Worm (Caenorhabditis elegans) whole organism, midembryonic: ENCODE measurements around the gene sre-6.

Experiments used
- T22C8.4 ChIP-seq: fragments of 200-800 bp; sonication (Bioruptor generic); IDR thresholded peaks from 2 replicates; pipeline ENCODE4 v1.3.6; 2022; ENCODE audit warnings: missing genetic modification characterization, missing compliant biosample characterization
- cog-1 ChIP-seq: sonication (generic microtip); optimal IDR thresholded peaks from 2 replicates; lab custom pipeline; 2016; ENCODE audit warnings: missing genetic modification characterization, missing compliant biosample characterization
- flt-1 ChIP-seq: fragments of 200-800 bp; sonication (Bioruptor generic); IDR thresholded peaks from 2 replicates; pipeline ENCODE4 v1.3.6; 2022; ENCODE audit warnings: missing genetic modification characterization, missing compliant biosample characterization
- klf-2 ChIP-seq: fragments of 200-800 bp; sonication (Bioruptor generic); conservative IDR thresholded peaks from 2 replicates; pipeline ENCODE4 v1.3.6; 2022; ENCODE audit warnings: missing genetic modification reagents, missing genetic modification characterization, missing compliant biosample characterization
- med-1 ChIP-seq: sonication (generic microtip); optimal IDR thresholded peaks from 2 replicates; lab custom pipeline; 2017; ENCODE audit warnings: missing genetic modification characterization, mild to moderate bottlenecking, missing compliant biosample characterization, antibody characterized with exemption, missing genetic modification reagents; ENCODE audit not compliant: insufficient read depth
- ref-1 ChIP-seq: fragments of 200-800 bp; sonication (Bioruptor generic); conservative IDR thresholded peaks from 2 replicates; pipeline ENCODE4 v1.3.6; 2022; ENCODE audit warnings: missing genetic modification reagents, missing genetic modification characterization, missing compliant biosample characterization
- tab-1 ChIP-seq: fragments of 200-800 bp; sonication (Bioruptor generic); IDR thresholded peaks from 2 replicates; pipeline ENCODE4 v1.3.6; 2022; ENCODE audit warnings: missing genetic modification characterization, missing compliant biosample characterization
- ztf-23 ChIP-seq: fragments of 200-800 bp; sonication (Bioruptor generic); IDR thresholded peaks from 2 replicates; pipeline ENCODE4 v1.3.6; 2022; ENCODE audit warnings: missing genetic modification reagents, missing genetic modification characterization, missing compliant biosample characterization
- ztf-29 ChIP-seq: fragments of 200-800 bp; sonication (Bioruptor generic); IDR thresholded peaks from 2 replicates; pipeline ENCODE4 v1.3.6; 2022; ENCODE audit warnings: missing genetic modification reagents, missing genetic modification characterization, missing compliant biosample characterization

Gene sre-6

ce11 chrV:10722595-10722994 is 40.0 kb downstream of the sre-6 start:
- TF ChIP-seq med-1 (GFP tag; lab: Kevin White, UChicago) (no peak), ztf-29 (GFP tag; lab: Robert Waterston, UW) (no peak), ztf-23 (GFP tag; lab: Robert Waterston, UW) (no peak), ref-1 (no peak), flt-1 (GFP tag; lab: Robert Waterston, UW) (no peak), tab-1 (no peak), klf-2 (GFP tag; lab: Robert Waterston, UW) (no peak), cog-1 (tag; lab: Kevin White, UChicago) (no peak), T22C8.4 (GFP tag; lab: Robert Waterston, UW) (no peak)

ce11 chrV:10721912-10722426 is 40.6 kb downstream of the sre-6 start:
- no peak for TF ChIP-seq flt-1 (GFP tag; lab: Robert Waterston, UW)

DNA sequence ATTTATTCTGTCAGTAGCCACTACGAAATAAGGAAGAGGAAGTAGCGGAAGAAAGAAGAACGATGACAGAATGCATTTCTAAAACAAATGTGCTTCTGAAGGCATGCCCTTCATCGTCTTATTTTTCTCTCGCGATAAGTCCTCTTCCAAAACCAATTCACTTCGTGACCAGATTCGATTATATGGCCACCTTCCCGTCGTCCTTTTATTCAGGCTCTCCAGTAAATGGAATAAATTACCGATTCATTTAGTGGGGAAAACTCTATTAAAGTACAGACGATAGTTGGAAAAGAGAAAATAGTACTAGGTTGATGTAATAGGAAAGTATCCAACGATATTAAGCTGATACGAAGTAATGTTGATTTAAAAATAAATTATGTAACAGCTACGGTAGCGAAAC is 41.3 kb downstream of the sre-6 start:
- TF ChIP-seq med-1 (GFP tag; lab: Kevin White, UChicago) = no peak
- TF ChIP-seq flt-1 (GFP tag; lab: Robert Waterston, UW) = no peak
- no peak for TF ChIP-seq tab-1
- TF ChIP-seq T22C8.4 (GFP tag; lab: Robert Waterston, UW) = no peak
- TF ChIP-seq ztf-23 (GFP tag; lab: Robert Waterston, UW) = no peak
- no peak for TF ChIP-seq ref-1
- TF ChIP-seq klf-2 (GFP tag; lab: Robert Waterston, UW) = no peak
- TF ChIP-seq ztf-29 (GFP tag; lab: Robert Waterston, UW) = no peak
- TF ChIP-seq cog-1 (tag; lab: Kevin White, UChicago) = no peak

ce11 chrV:10720876-10721275 is 41.7 kb downstream of the sre-6 start:
- no peak for TF ChIP-seq med-1 (GFP tag; lab: Kevin White, UChicago)

DNA sequence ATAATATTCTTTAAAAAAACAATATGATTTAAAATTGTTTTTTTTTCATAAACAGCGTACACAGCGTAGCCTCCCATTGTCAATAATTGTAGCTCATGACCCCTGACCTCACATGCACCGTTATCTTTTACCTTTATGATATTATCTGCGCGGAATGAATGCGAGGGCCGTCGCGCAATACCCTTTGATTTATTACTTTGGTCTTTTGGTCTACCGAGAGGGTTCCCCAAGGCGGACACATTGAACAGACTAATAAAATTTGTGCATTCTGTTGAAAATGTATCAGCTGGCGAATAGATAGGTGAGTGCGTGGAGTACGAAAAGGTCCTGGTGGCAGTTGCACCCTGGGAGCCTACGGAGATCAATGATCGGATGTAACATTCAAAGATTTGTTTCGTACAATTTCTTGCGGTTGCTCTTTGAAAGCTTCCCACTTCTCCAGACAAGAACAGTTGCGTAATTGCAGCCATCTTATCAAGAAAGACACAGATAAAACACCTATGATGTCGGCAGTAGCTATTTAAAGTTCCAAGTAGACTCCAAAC is 42.2 kb downstream of the sre-6 start:
- TF ChIP-seq ztf-23 (GFP tag; lab: Robert Waterston, UW) (no peak), flt-1 (GFP tag; lab: Robert Waterston, UW) (no peak)

- TF ChIP-seq ref-1 (no peak), tab-1 (no peak), flt-1 (GFP tag; lab: Robert Waterston, UW) (no peak), T22C8.4 (GFP tag; lab: Robert Waterston, UW) (no peak), klf-2 (GFP tag; lab: Robert Waterston, UW) (no peak), cog-1 (tag; lab: Kevin White, UChicago) (no peak), ztf-29 (GFP tag; lab: Robert Waterston, UW) (no peak), med-1 (GFP tag; lab: Kevin White, UChicago) (no peak), ztf-23 (GFP tag; lab: Robert Waterston, UW) (no peak)
These were observed 42.8 kb downstream of the sre-6 start for ce11 chrV:10719833-10720170.

ce11 chrV:10719019-10719832 is 43.4 kb downstream of the sre-6 start:
- TF ChIP-seq flt-1 (GFP tag; lab: Robert Waterston, UW) (no peak), ref-1 (no peak), ztf-29 (GFP tag; lab: Robert Waterston, UW) (no peak), klf-2 (GFP tag; lab: Robert Waterston, UW) (no peak), tab-1 (no peak), T22C8.4 (GFP tag; lab: Robert Waterston, UW) (no peak), ztf-23 (GFP tag; lab: Robert Waterston, UW) (no peak), med-1 (GFP tag; lab: Kevin White, UChicago) (no peak), cog-1 (tag; lab: Kevin White, UChicago) (no peak)

ce11 chrV:10718037-10718436 is 44.6 kb downstream of the sre-6 start:
- no peak for TF ChIP-seq cog-1 (tag; lab: Kevin White, UChicago)
- TF ChIP-seq ztf-23 (GFP tag; lab: Robert Waterston, UW) = no peak
- TF ChIP-seq tab-1 = no peak
- TF ChIP-seq ztf-29 (GFP tag; lab: Robert Waterston, UW) = no peak
- TF ChIP-seq flt-1 (GFP tag; lab: Robert Waterston, UW) = no peak
- TF ChIP-seq ref-1 = no peak
- no peak for TF ChIP-seq klf-2 (GFP tag; lab: Robert Waterston, UW)
- no peak for TF ChIP-seq med-1 (GFP tag; lab: Kevin White, UChicago)
- no peak for TF ChIP-seq T22C8.4 (GFP tag; lab: Robert Waterston, UW)

ce11 chrV:10716865-10717713 is 45.5 kb downstream of the sre-6 start:
- TF ChIP-seq med-1 (GFP tag; lab: Kevin White, UChicago) (no peak), ref-1 (no peak), ztf-29 (GFP tag; lab: Robert Waterston, UW) (peak; percentile 67), tab-1 (peak; percentile 33; the same call in 1 of the 2 replicates), flt-1 (GFP tag; lab: Robert Waterston, UW) (peak; percentile 75), klf-2 (GFP tag; lab: Robert Waterston, UW) (0 out of 2 replicates have a peak, but pooled peaks have one; percentile 20), T22C8.4 (GFP tag; lab: Robert Waterston, UW) (no peak), cog-1 (tag; lab: Kevin White, UChicago) (peak; percentile 58), ztf-23 (GFP tag; lab: Robert Waterston, UW) (no peak)
